Worm (Caenorhabditis elegans) whole organism, L3 larva: ENCODE measurements around the gene str-141.

Source experiments
- egl-27 ChIP-seq: sonication (generic microtip); optimal IDR thresholded peaks from 4 replicates; lab custom pipeline; 2017; ENCODE audit warnings: missing biosample characterization, missing genetic modification reagents, missing genetic modification characterization
- lin-15B ChIP-seq: fragments of 150-350 bp; optimal IDR thresholded peaks from 2 replicates; lab custom pipeline; 2014; ENCODE audit warnings: missing biosample characterization, missing genetic modification characterization
- lin-39 ChIP-seq: fragments of 150-350 bp; optimal IDR thresholded peaks from 2 replicates; lab custom pipeline; 2018; ENCODE audit warnings: missing biosample characterization, missing genetic modification reagents, missing genetic modification characterization
- lsy-12 ChIP-seq: sonication (generic microtip); optimal IDR thresholded peaks from 2 replicates; lab custom pipeline; 2016; ENCODE audit warnings: mild to moderate bottlenecking, missing genetic modification characterization, missing compliant biosample characterization
- nfya-1 ChIP-seq: sonication (generic microtip); optimal IDR thresholded peaks from 2 replicates; lab custom pipeline; 2017; ENCODE audit warnings: missing genetic modification characterization, mild to moderate bottlenecking, missing compliant biosample characterization, antibody characterized with exemption, moderate library complexity; ENCODE audit not compliant: insufficient read depth
- nhr-43 ChIP-seq: sonication (generic microtip); optimal IDR thresholded peaks from 2 replicates; lab custom pipeline; 2016; ENCODE audit warnings: mild to moderate bottlenecking, missing genetic modification characterization, missing compliant biosample characterization; ENCODE audit not compliant: poor library complexity, severe bottlenecking
- pha-4 ChIP-seq: fragments of 150-350 bp; optimal IDR thresholded peaks from 2 replicates; lab custom pipeline; 2014; ENCODE audit warnings: missing biosample characterization, missing genetic modification reagents, missing genetic modification characterization
- tbx-2 ChIP-seq: sonication (generic microtip); optimal IDR thresholded peaks from 2 replicates; lab custom pipeline; 2016; ENCODE audit warnings: mild to moderate bottlenecking, missing genetic modification characterization, missing compliant biosample characterization
- unc-62 ChIP-seq: fragments of 150-350 bp; sonication (generic microtip); optimal IDR thresholded peaks from 4 replicates; lab custom pipeline; 2014; ENCODE audit warnings: missing biosample characterization, missing genetic modification reagents, missing genetic modification characterization
- ztf-11 ChIP-seq: fragments of 150-350 bp; optimal IDR thresholded peaks from 2 replicates; lab custom pipeline; 2014; ENCODE audit warnings: missing biosample characterization, missing genetic modification characterization
- ztf-4 ChIP-seq: fragments of 150-350 bp; optimal IDR thresholded peaks from 2 replicates; lab custom pipeline; 2014; ENCODE audit warnings: missing biosample characterization, missing genetic modification characterization

DNA sequence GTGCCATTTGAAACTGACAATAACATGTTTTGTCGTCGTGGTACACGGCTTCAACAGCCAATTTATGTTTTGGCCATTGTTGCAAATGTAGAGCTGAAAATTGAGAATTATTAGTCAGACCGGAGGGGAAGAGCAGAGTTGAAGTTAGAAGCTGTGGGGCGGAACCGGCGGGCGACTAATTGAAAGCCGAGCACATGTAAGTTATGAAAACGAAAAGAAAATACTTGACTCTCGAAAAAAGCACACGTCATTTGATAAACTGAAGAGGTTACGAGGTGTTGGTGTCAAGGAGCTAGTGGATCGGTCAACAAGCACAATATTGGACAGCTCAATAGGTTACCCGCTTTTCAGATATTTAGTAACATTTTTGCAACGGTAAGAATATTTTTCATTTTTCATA is 42.5 kb upstream of the str-141 start, which contains the start of gene dop-5:
- TF ChIP-seq tbx-2 (no peak), lsy-12 (no peak), pha-4 (no peak), unc-62 (no peak), lin-15B (tag; lab: Kevin White, UChicago) (no peak), ztf-4 (tag; lab: Kevin White, UChicago) (no peak), ztf-11 (tag; lab: Kevin White, UChicago) (no peak), egl-27 (tag; lab: Kevin White, UChicago) (no peak), lin-39 (tag; lab: Kevin White, UChicago) (no peak), nhr-43 (tag; lab: Kevin White, UChicago) (no peak), nfya-1 (no peak)
